Worm (Caenorhabditis elegans) whole organism, mixed stage, embryonic: ENCODE measurements around the gene slc-17.2.

Experiments
- ces-1 ChIP-seq: fragments of 150-350 bp; optimal IDR thresholded peaks from 2 replicates; lab custom pipeline; 2014; ENCODE audit warnings: missing biosample characterization, missing genetic modification reagents, missing genetic modification characterization
- drap-1 ChIP-seq: fragments of 200-800 bp; sonication (Bioruptor generic); optimal IDR thresholded peaks from 3 replicates; lab custom pipeline; 2018; ENCODE audit warnings: mild to moderate bottlenecking, missing genetic modification characterization, missing compliant biosample characterization
- elt-1 ChIP-seq: sonication (generic microtip); optimal IDR thresholded peaks from 2 replicates; lab custom pipeline; 2017; ENCODE audit warnings: missing genetic modification characterization, mild to moderate bottlenecking, missing compliant biosample characterization, antibody characterized with exemption, moderate library complexity, borderline replicate concordance; ENCODE audit not compliant: insufficient read depth
- elt-3 ChIP-seq: fragments of 150-350 bp; optimal IDR thresholded peaks from 2 replicates; lab custom pipeline; 2014; ENCODE audit warnings: missing biosample characterization, missing genetic modification characterization
- mab-5 ChIP-seq: fragments of 150-350 bp; optimal IDR thresholded peaks from 2 replicates; lab custom pipeline; 2014; ENCODE audit warnings: missing biosample characterization, missing genetic modification characterization
- mep-1 ChIP-seq: fragments of 150-350 bp; optimal IDR thresholded peaks from 2 replicates; lab custom pipeline; 2017; ENCODE audit warnings: missing biosample characterization, missing genetic modification reagents, missing genetic modification characterization, inconsistent platforms
- nhr-237 ChIP-seq: fragments of 150-350 bp; optimal IDR thresholded peaks from 2 replicates; lab custom pipeline; 2014; ENCODE audit warnings: missing biosample characterization, missing genetic modification characterization
- unc-39 ChIP-seq: fragments of 150-350 bp; optimal IDR thresholded peaks from 2 replicates; lab custom pipeline; 2014; ENCODE audit warnings: missing biosample characterization, missing genetic modification characterization
- unc-62 ChIP-seq: fragments of 150-350 bp; optimal IDR thresholded peaks from 2 replicates; lab custom pipeline; 2014; ENCODE audit warnings: missing biosample characterization, missing genetic modification reagents, missing genetic modification characterization
- ztf-11 ChIP-seq: fragments of 150-350 bp; optimal IDR thresholded peaks from 2 replicates; lab custom pipeline; 2014; ENCODE audit warnings: missing biosample characterization, missing genetic modification characterization

- no peak for TF ChIP-seq unc-39 (tag; lab: Kevin White, UChicago)
- TF ChIP-seq ces-1 (GFP tag; lab: Kevin White, UChicago), result no peak
- no peak for TF ChIP-seq drap-1 (GFP tag; lab: Kevin White, UChicago)
- TF ChIP-seq elt-3 (tag; lab: Kevin White, UChicago), result no peak
- no peak for TF ChIP-seq elt-1 (tag; lab: Kevin White, UChicago)
- no peak for TF ChIP-seq unc-62
- TF ChIP-seq mab-5 (tag; lab: Kevin White, UChicago), result no peak
- TF ChIP-seq nhr-237 (tag; lab: Kevin White, UChicago), result no peak
- TF ChIP-seq mep-1 (tag; lab: Kevin White, UChicago), result no peak
- TF ChIP-seq ztf-11 (tag; lab: Kevin White, UChicago), result no peak
Measured at ce11 chrIII:9344347-9344746, 45.6 kb downstream of the slc-17.2 start, which contains the start of gene emb-9.
